Fruit fly (Drosophila melanogaster): Measurements from ENCODE around the gene CG32793.

- TF ChIP-seq CG8478 (optimal IDR thresholded peaks at IDR 0.05) (no peak), Dll (optimal IDR thresholded peaks at IDR 0.05) (no peak), pan (optimal IDR thresholded peaks at IDR 0.05) (no peak)
Observed at dm6 chrX:2943086-2943485, 13.5 kb downstream of the CG32793 start, which contains the start of gene CG14422.

All from whole organism.